Worm (Caenorhabditis elegans) whole organism, L4 larva: ENCODE measurements around the gene srsx-27.

Experiments
- F44E2.7 ChIP-seq: fragments of 200-800 bp; sonication (Bioruptor generic); IDR thresholded peaks from 2 replicates; pipeline ENCODE4 v2.1.2; 2022; ENCODE audit warnings: missing genetic modification characterization, missing compliant biosample characterization
- F49E8.2 ChIP-seq: sonication (generic microtip); optimal IDR thresholded peaks from 2 replicates; lab custom pipeline; 2016; ENCODE audit warnings: missing compliant biosample characterization, mild to moderate bottlenecking, missing genetic modification characterization, borderline replicate concordance
- R02D3.7 ChIP-seq: fragments of 150-350 bp; sonication (generic microtip); optimal IDR thresholded peaks from 3 replicates; lab custom pipeline; 2014; ENCODE audit warnings: missing biosample characterization, missing genetic modification characterization
- Y105C5A.15 ChIP-seq: fragments of 200-800 bp; sonication (Bioruptor generic); IDR thresholded peaks from 2 replicates; pipeline ENCODE4 v1.3.6; 2022; ENCODE audit warnings: missing genetic modification characterization, missing compliant biosample characterization
- Y5F2A.4 ChIP-seq: fragments of 200-800 bp; sonication (Bioruptor generic); optimal IDR thresholded peaks from 2 replicates; lab custom pipeline; 2018; ENCODE audit warnings: mild to moderate bottlenecking, missing genetic modification characterization, missing compliant biosample characterization
- ZK337.2 ChIP-seq: fragments of 200-800 bp; sonication (Bioruptor generic); IDR thresholded peaks from 2 replicates; pipeline ENCODE4 v1.3.6; 2022; ENCODE audit warnings: missing genetic modification reagents, missing genetic modification characterization, missing compliant biosample characterization
- aha-1 ChIP-seq: fragments of 150-350 bp; peaks from one replicate; lab custom pipeline; 2014; ENCODE audit warnings: missing biosample characterization, missing genetic modification characterization
- arid-1 ChIP-seq: fragments of 200-800 bp; sonication (Bioruptor generic); conservative IDR thresholded peaks from 2 replicates; pipeline ENCODE4 v1.3.6; 2022; ENCODE audit warnings: missing genetic modification reagents, missing genetic modification characterization, missing compliant biosample characterization
- ceh-28 ChIP-seq: fragments of 150-350 bp; optimal IDR thresholded peaks from 2 replicates; lab custom pipeline; 2014; ENCODE audit warnings: missing biosample characterization, missing genetic modification reagents, missing genetic modification characterization
- ceh-44 ChIP-seq: fragments of 200-800 bp; sonication (Bioruptor generic); IDR thresholded peaks from 2 replicates; pipeline ENCODE4 v1.3.6; 2022; ENCODE audit warnings: missing genetic modification reagents, missing genetic modification characterization, missing compliant biosample characterization
- ces-1 ChIP-seq: fragments of 150-350 bp; sonication (generic microtip); optimal IDR thresholded peaks from 4 replicates; lab custom pipeline; 2014; ENCODE audit warnings: missing biosample characterization, missing genetic modification reagents, missing genetic modification characterization
- cey-2 ChIP-seq: sonication (generic microtip); optimal IDR thresholded peaks from 3 replicates; lab custom pipeline; 2017; ENCODE audit warnings: missing genetic modification characterization, mild to moderate bottlenecking, missing compliant biosample characterization, antibody characterized with exemption, borderline replicate concordance; ENCODE audit not compliant: insufficient read depth
- ctbp-1 ChIP-seq: fragments of 200-800 bp; sonication (Bioruptor generic); IDR thresholded peaks from 2 replicates; pipeline ENCODE4 v1.3.6; 2022; ENCODE audit warnings: missing genetic modification reagents, missing genetic modification characterization, missing compliant biosample characterization
- daf-12 ChIP-seq: fragments of 150-350 bp; optimal IDR thresholded peaks from 2 replicates; lab custom pipeline; 2014; ENCODE audit warnings: missing biosample characterization, missing genetic modification reagents, missing genetic modification characterization
- dpl-1 ChIP-seq: fragments of 150-350 bp; optimal IDR thresholded peaks from 2 replicates; lab custom pipeline; 2014; ENCODE audit warnings: missing biosample characterization, missing genetic modification reagents, missing genetic modification characterization
- egl-43 ChIP-seq: fragments of 200-800 bp; sonication (Bioruptor generic); IDR thresholded peaks from 2 replicates; pipeline ENCODE4 v1.3.6; 2022; ENCODE audit warnings: missing genetic modification reagents, missing genetic modification characterization, missing compliant biosample characterization
- fos-1 ChIP-seq: fragments of 150-350 bp; optimal IDR thresholded peaks from 2 replicates; lab custom pipeline; 2014; ENCODE audit warnings: missing biosample characterization, missing genetic modification characterization
- lim-7 ChIP-seq: fragments of 200-800 bp; sonication (Bioruptor generic); IDR thresholded peaks from 2 replicates; pipeline ENCODE4 v1.3.6; 2022; ENCODE audit warnings: missing genetic modification characterization, missing compliant biosample characterization
- lin-15B ChIP-seq: fragments of 150-350 bp; sonication (generic microtip); optimal IDR thresholded peaks from 3 replicates; lab custom pipeline; 2014; ENCODE audit warnings: missing biosample characterization, missing genetic modification characterization
- lin-38 ChIP-seq: fragments of 200-800 bp; sonication (Bioruptor generic); IDR thresholded peaks from 2 replicates; pipeline ENCODE4 v1.3.6; 2022; ENCODE audit warnings: missing genetic modification reagents, missing genetic modification characterization, missing compliant biosample characterization
- lir-3 ChIP-seq: sonication (generic microtip); optimal IDR thresholded peaks from 2 replicates; lab custom pipeline; 2016; ENCODE audit warnings: mild to moderate bottlenecking, missing genetic modification characterization, missing compliant biosample characterization
- madf-9 ChIP-seq: fragments of 200-800 bp; sonication (Bioruptor generic); conservative IDR thresholded peaks from 2 replicates; pipeline ENCODE4 v1.3.6; 2022; ENCODE audit warnings: missing genetic modification reagents, missing genetic modification characterization, missing compliant biosample characterization
- mxl-2 ChIP-seq: fragments of 200-800 bp; sonication (Bioruptor generic); conservative IDR thresholded peaks from 2 replicates; pipeline ENCODE4 v1.3.6; 2022; ENCODE audit warnings: missing genetic modification reagents, missing genetic modification characterization, missing compliant biosample characterization
- nhr-102 ChIP-seq: sonication (generic microtip); optimal IDR thresholded peaks from 2 replicates; lab custom pipeline; 2016; ENCODE audit warnings: mild to moderate bottlenecking, missing genetic modification characterization, moderate library complexity, missing compliant biosample characterization
- nhr-111 ChIP-seq: fragments of 200-800 bp; sonication (Bioruptor generic); optimal IDR thresholded peaks from 2 replicates; lab custom pipeline; 2018; ENCODE audit warnings: mild to moderate bottlenecking, missing genetic modification characterization, missing compliant biosample characterization
- pha-4 ChIP-seq, 2 experiments: fragments of 150-350 bp in 1 of 2; fragments of 200-800 bp in 1 of 2; sonication (Bioruptor generic) in 1 of 2; IDR thresholded peaks in 1 of 2; optimal IDR thresholded peaks in 1 of 2; 2 replicates each; pipeline versions ENCODE4 v1.3.6 to Lab custom; 2014 to 2022; ENCODE audit warnings: missing genetic modification characterization in 2 of 2, missing genetic modification reagents in 2 of 2, missing biosample characterization in 1 of 2, missing compliant biosample characterization in 1 of 2
- saeg-2 ChIP-seq: fragments of 200-800 bp; sonication (Bioruptor generic); IDR thresholded peaks from 2 replicates; pipeline ENCODE4 v1.3.6; 2022; ENCODE audit warnings: missing genetic modification reagents, missing genetic modification characterization, missing compliant biosample characterization
- snpc-4 ChIP-seq: fragments of 150-350 bp; optimal IDR thresholded peaks from 2 replicates; lab custom pipeline; 2014; ENCODE audit warnings: missing biosample characterization, missing genetic modification characterization
- spr-3 ChIP-seq: fragments of 200-800 bp; sonication (Bioruptor generic); optimal IDR thresholded peaks from 2 replicates; lab custom pipeline; 2018; ENCODE audit warnings: mild to moderate bottlenecking, missing genetic modification characterization, missing compliant biosample characterization
- tag-97 ChIP-seq: fragments of 200-800 bp; sonication (Bioruptor generic); IDR thresholded peaks from 2 replicates; pipeline ENCODE4 v1.3.6; 2022; ENCODE audit warnings: missing genetic modification characterization, missing compliant biosample characterization
- unc-62 ChIP-seq, 3 experiments: fragments of 150-350 bp in 1 of 3; sonication (generic microtip); optimal IDR thresholded peaks in 2 of 3; peaks in 1 of 3; 1 replicate in 1 of 3; 2 replicates in 2 of 3; lab custom pipeline; 2014 to 2017; ENCODE audit warnings: missing biosample characterization in 3 of 3, missing genetic modification characterization in 3 of 3, missing genetic modification reagents in 3 of 3, missing genotype in 1 of 3
- zfp-2 ChIP-seq: sonication (generic microtip); optimal IDR thresholded peaks from 2 replicates; lab custom pipeline; 2016; ENCODE audit warnings: mild to moderate bottlenecking, missing genetic modification characterization, missing compliant biosample characterization
- zip-11 ChIP-seq: fragments of 200-800 bp; sonication (Bioruptor generic); IDR thresholded peaks from 2 replicates; pipeline ENCODE4 v1.3.6; 2022; ENCODE audit warnings: missing genetic modification characterization, missing compliant biosample characterization
- ztf-11 ChIP-seq: fragments of 150-350 bp; optimal IDR thresholded peaks from 2 replicates; lab custom pipeline; 2014; ENCODE audit warnings: missing biosample characterization, missing genetic modification characterization

Gene srsx-27

ce11 chrV:10146787-10147186 lies 3.0 kb upstream of the srsx-27 start (continued):
- TF ChIP-seq pha-4 (GFP tag; IDR thresholded peaks at IDR 0.05; lab: Robert Waterston, UW) (no peak), pha-4 (tag; optimal IDR thresholded peaks at IDR 0.05; lab: Kevin White, UChicago) (no peak)
- TF ChIP-seq, all 104 proteins: peak for 5

ce11 chrV:10148352-10148751 lies 1.5 kb upstream of the srsx-27 start, which contains the start of gene srsx-26:
Gene srsx-26 (plus strand): TSS chrV:10148652.
- TF ChIP-seq lir-3 (tag; lab: Kevin White, UChicago): no peak
- no peak for TF ChIP-seq zip-11 (GFP tag; lab: Robert Waterston, UW)
- TF ChIP-seq snpc-4 (tag; lab: Kevin White, UChicago): no peak
- no peak for TF ChIP-seq daf-12
- no peak for TF ChIP-seq madf-9 (GFP tag; lab: Robert Waterston, UW)
- TF ChIP-seq, all 104 proteins: peak for 0

DNA sequence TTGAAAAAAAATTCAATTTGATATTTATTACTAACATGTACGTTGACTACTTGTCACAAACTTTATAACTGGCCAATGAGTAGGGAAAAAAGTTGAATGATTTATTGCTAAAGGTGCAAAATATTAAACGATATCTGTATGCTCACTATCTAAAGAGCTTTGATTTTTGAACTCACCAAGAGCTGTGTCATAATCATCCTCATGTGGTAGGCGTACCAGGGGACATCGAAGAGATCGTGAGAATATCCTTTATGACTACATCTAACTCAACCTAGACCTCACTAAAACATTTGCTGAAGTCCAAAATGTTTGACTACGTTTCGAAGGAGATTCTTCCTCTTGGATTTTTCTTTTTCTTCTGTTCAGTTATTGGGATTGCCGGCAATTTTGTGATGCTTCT lies 2.5 kb downstream of the srsx-27 start, which contains the start of gene srsx-28:
Gene srsx-28 (plus strand): TSS at position 301 of the 400 bp plus-strand sequence.
- TF ChIP-seq unc-62 (GFP tag; optimal IDR thresholded peaks at IDR 0.05 in 1 of 2; lab: Kevin White, UChicago) (peak in 1 of 2 experiments; percentile 57), unc-62 (tag; optimal IDR thresholded peaks at IDR 0.05; lab: Kevin White, UChicago) (no peak), lir-3 (tag; lab: Kevin White, UChicago) (no peak)

- no peak for TF ChIP-seq nhr-102 (tag; lab: Kevin White, UChicago)
- TF ChIP-seq aha-1 (tag; lab: Kevin White, UChicago): peak; percentile 94
Measured at ce11 chrV:10153076-10153475, 3.2 kb downstream of the srsx-27 start.

- TF ChIP-seq unc-62 (GFP tag; optimal IDR thresholded peaks at IDR 0.05 in 1 of 2; lab: Kevin White, UChicago): no peak
- TF ChIP-seq unc-62 (tag; optimal IDR thresholded peaks at IDR 0.05; lab: Kevin White, UChicago): no peak
- TF ChIP-seq F49E8.2 (tag; lab: Kevin White, UChicago): no peak
- TF ChIP-seq egl-43 (GFP tag; lab: Robert Waterston, UW): no peak
- TF ChIP-seq zfp-2 (tag; lab: Kevin White, UChicago): no peak
- no peak for TF ChIP-seq ctbp-1 (GFP tag; lab: Robert Waterston, UW)
- no peak for TF ChIP-seq lim-7 (GFP tag; lab: Robert Waterston, UW)
- no peak for TF ChIP-seq arid-1 (GFP tag; lab: Robert Waterston, UW)
- TF ChIP-seq nhr-102 (tag; lab: Kevin White, UChicago): no peak
- no peak for TF ChIP-seq dpl-1 (GFP tag; lab: Kevin White, UChicago)
- TF ChIP-seq ztf-11 (tag; lab: Kevin White, UChicago): no peak
- no peak for TF ChIP-seq lin-15B (tag; lab: Kevin White, UChicago)
- TF ChIP-seq aha-1 (tag; lab: Kevin White, UChicago): no peak
- no peak for TF ChIP-seq Y5F2A.4
- no peak for TF ChIP-seq ZK337.2 (GFP tag; lab: Robert Waterston, UW)
- no peak for TF ChIP-seq spr-3 (GFP tag; lab: Kevin White, UChicago)
- TF ChIP-seq Y105C5A.15: no peak
- TF ChIP-seq ceh-28 (tag; lab: Kevin White, UChicago): no peak
- no peak for TF ChIP-seq ces-1
- TF ChIP-seq R02D3.7 (tag; lab: Kevin White, UChicago): no peak
- TF ChIP-seq, all 104 proteins: peak for 0
Measured at ce11 chrV:10154698-10155097, 4.9 kb downstream of the srsx-27 start, which contains the start of gene srsx-29. Gene srsx-29 (plus strand): TSS chrV:10154998.

- no peak for TF ChIP-seq tag-97
- TF ChIP-seq zip-11 (GFP tag; lab: Robert Waterston, UW): no peak
- TF ChIP-seq nhr-111: no peak
- TF ChIP-seq fos-1 (tag; lab: Kevin White, UChicago): no peak
- TF ChIP-seq cey-2 (tag; lab: Kevin White, UChicago): no peak
- TF ChIP-seq mxl-2 (GFP tag; lab: Robert Waterston, UW): no peak
- TF ChIP-seq saeg-2 (GFP tag; lab: Robert Waterston, UW): no peak
- no peak for TF ChIP-seq ceh-44 (GFP tag; lab: Robert Waterston, UW)
- TF ChIP-seq lin-38: no peak
- no peak for TF ChIP-seq F44E2.7 (GFP tag; lab: Robert Waterston, UW)
- TF ChIP-seq, all 104 proteins: peak for 0
Measured at ce11 chrV:10158528-10158927, 8.7 kb downstream of the srsx-27 start, which contains the start of gene srsx-30. Gene srsx-30 (plus strand): TSS chrV:10158828.
